Fruit fly (Drosophila melanogaster) whole organism, wandering third instar larva: ENCODE data around the gene Naa30B.

Experiments used
- Abd-B ChIP-seq: fragments of >200 bp; optimal IDR thresholded peaks from 2 replicates; lab custom pipeline; 2017; ENCODE audit warnings: missing biosample characterization, missing genetic modification characterization
- CG9705 ChIP-seq: fragments of 200-800 bp; sonication (Bioruptor generic); optimal IDR thresholded peaks from 2 replicates; lab custom pipeline; 2018; ENCODE audit warnings: missing biosample characterization, mild to moderate bottlenecking, missing genetic modification characterization
- Dfd ChIP-seq: fragments of >200 bp; optimal IDR thresholded peaks from 2 replicates; lab custom pipeline; 2017; ENCODE audit warnings: missing biosample characterization, missing genetic modification characterization
- Hnf4 ChIP-seq: fragments of 200-800 bp; sonication (Bioruptor generic); optimal IDR thresholded peaks from 2 replicates; lab custom pipeline; 2016; ENCODE audit warnings: missing biosample characterization, mild to moderate bottlenecking, missing genetic modification characterization
- Myc ChIP-seq: fragments of >200 bp; optimal IDR thresholded peaks from 2 replicates; lab custom pipeline; 2017
- N ChIP-seq: fragments of >200 bp; optimal IDR thresholded peaks from 2 replicates; lab custom pipeline; 2018; ENCODE audit warnings: missing biosample characterization, missing external identifiers, missing genetic modification characterization
- OdsH ChIP-seq: fragments of 200-800 bp; sonication (Bioruptor generic); optimal IDR thresholded peaks from 2 replicates; lab custom pipeline; 2016; ENCODE audit warnings: missing biosample characterization, mild to moderate bottlenecking, missing genetic modification characterization
- brk ChIP-seq: fragments of 200-800 bp; sonication (Bioruptor generic); optimal IDR thresholded peaks from 2 replicates; lab custom pipeline; 2016; ENCODE audit warnings: missing biosample characterization, mild to moderate bottlenecking, missing genetic modification characterization
- dsf ChIP-seq: sonication (Bioruptor generic); optimal IDR thresholded peaks from 2 replicates; lab custom pipeline; 2016; ENCODE audit warnings: missing biosample characterization, missing genetic modification characterization, borderline replicate concordance
- foxo ChIP-seq, 2 experiments: fragments of 200-800 bp; sonication (Bioruptor generic); optimal IDR thresholded peaks; 2 replicates in 1 of 2; 3 replicates in 1 of 2; lab custom pipeline; 2016 to 2017; ENCODE audit warnings: missing biosample characterization in 2 of 2, missing genetic modification characterization in 2 of 2
- jim ChIP-seq: fragments of 175-275, 200-325 bp; sonication (Bioruptor generic); optimal IDR thresholded peaks from 2 replicates; lab custom pipeline; 2016; ENCODE audit warnings: missing biosample characterization, mild to moderate bottlenecking, missing genetic modification characterization
- psq ChIP-seq: fragments of 200-800 bp; sonication (Bioruptor generic); optimal IDR thresholded peaks from 3 replicates; lab custom pipeline; 2017; ENCODE audit warnings: missing biosample characterization, mild to moderate bottlenecking, missing genetic modification characterization, moderate library complexity
- sage ChIP-seq: fragments of 200-800 bp; sonication (Bioruptor generic); optimal IDR thresholded peaks from 2 replicates; lab custom pipeline; 2016; ENCODE audit warnings: missing biosample characterization, mild to moderate bottlenecking, missing genetic modification characterization
- usp ChIP-seq: fragments of >200 bp; optimal IDR thresholded peaks from 2 replicates; lab custom pipeline; 2017; ENCODE audit warnings: missing biosample characterization, missing genetic modification characterization

DNA sequence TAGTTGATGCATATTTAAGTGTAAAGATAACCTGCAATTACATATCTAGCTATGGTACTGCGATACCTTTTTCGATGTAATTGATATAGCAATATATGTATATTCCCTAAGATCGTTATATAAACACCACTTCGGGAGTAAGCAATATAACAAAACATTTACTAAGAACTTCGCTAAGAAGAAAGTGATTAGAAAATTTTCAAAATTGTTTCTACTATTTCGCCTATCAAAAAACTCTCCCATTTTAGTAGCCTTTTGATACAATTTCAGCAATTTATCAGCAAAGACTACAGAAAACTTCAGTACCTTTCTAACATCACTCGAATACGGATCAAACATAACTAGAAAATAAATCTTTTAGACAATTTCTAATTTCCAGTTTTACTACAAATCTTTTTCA, 5.5 kb upstream of the Naa30B start, which contains the start of gene robl62A:
- no peak for TF ChIP-seq jim (GFP tag; lab: Kevin White, UChicago)
- TF ChIP-seq sage (GFP tag; lab: Kevin White, UChicago), result no peak
- no peak for TF ChIP-seq usp (GFP tag; lab: Kevin White, UChicago)
- no peak for TF ChIP-seq Hnf4 (GFP tag; lab: Kevin White, UChicago)
- no peak for TF ChIP-seq dsf (GFP tag; lab: Kevin White, UChicago)
- TF ChIP-seq Dfd (GFP tag; lab: Kevin White, UChicago), result no peak
- TF ChIP-seq CG9705 (GFP tag; lab: Kevin White, UChicago), result no peak
- TF ChIP-seq Abd-B, result no peak
- TF ChIP-seq psq (GFP tag; lab: Kevin White, UChicago), result no peak
- no peak for TF ChIP-seq foxo (GFP tag; optimal IDR thresholded peaks at IDR 0.05; lab: Kevin White, UChicago)
- no peak for TF ChIP-seq OdsH
- TF ChIP-seq N (GFP tag; lab: Kevin White, UChicago), result no peak
- TF ChIP-seq brk, result no peak
- TF ChIP-seq Myc (lab: Kevin White, UChicago), result no peak
